Worm (Caenorhabditis elegans) whole organism, late embryonic: ENCODE data around the gene ZK54.3.

Source experiments
- ceh-22 ChIP-seq: sonication (generic microtip); optimal IDR thresholded peaks from 2 replicates; lab custom pipeline; 2017; ENCODE audit warnings: missing biosample characterization, missing genetic modification characterization
- fax-1 ChIP-seq: sonication (generic microtip); optimal IDR thresholded peaks from 2 replicates; lab custom pipeline; 2016; ENCODE audit warnings: missing genotype, missing genetic modification characterization, missing compliant biosample characterization
- fkh-10 ChIP-seq: fragments of 150-350 bp; optimal IDR thresholded peaks from 2 replicates; lab custom pipeline; 2014; ENCODE audit warnings: missing biosample characterization, missing genetic modification reagents, missing genetic modification characterization
- sox-4 ChIP-seq: sonication (generic microtip); optimal IDR thresholded peaks from 2 replicates; lab custom pipeline; 2017; ENCODE audit warnings: mild to moderate bottlenecking, missing genetic modification characterization, inconsistent platforms, missing compliant biosample characterization

DNA sequence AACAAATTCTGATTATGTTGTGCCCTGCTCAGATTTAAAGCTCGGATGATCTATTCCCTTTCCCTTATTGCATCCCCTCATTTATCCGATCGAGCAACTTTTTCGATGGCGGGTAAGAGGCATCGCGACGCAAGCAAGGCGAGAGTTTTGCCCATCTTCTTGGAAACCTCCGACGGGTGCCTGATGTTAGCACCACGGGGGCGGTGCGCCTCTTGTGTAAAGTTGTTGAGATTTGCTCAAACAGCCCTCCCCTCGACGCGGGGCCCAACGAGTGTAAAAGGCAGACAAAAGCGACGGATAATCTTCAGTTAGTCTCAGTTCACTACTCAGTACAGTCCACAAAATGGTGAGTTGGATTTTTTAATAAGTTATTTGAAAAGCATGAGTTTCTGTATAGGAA is 7.9 kb downstream of the ZK54.3 start, which contains the start of gene mlc-1:
- TF ChIP-seq sox-4 (no peak), ceh-22 (no peak), fkh-10 (GFP tag; lab: Kevin White, UChicago) (no peak), fax-1 (no peak)
